Worm (Caenorhabditis elegans): ENCODE results near the gene ZK632.14.
A peak's percentile ranks its signal among the peaks of the same experiment; 100 is the strongest.

ZK632.14 gene

DNA sequence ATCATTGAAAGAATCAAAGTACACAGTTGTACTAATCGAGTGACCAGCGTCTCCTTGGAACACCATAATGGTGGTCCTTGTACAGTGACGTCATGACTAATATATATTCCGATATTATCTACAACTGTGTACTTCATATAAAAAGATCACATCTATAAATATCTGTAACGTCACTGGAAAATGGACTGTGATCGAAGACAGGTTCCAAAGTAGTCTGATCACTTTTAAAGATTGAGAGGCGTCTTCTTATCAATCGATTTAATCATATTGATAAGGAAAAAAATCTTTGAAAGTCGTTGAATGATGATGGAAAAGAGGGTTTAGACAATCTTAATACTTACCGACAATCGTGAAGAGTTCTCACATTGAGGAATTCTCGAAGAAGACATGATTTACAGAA lies 44.8 kb downstream of the ZK632.14 start:
- TF ChIP-seq nhr-80 (tag; optimal IDR thresholded peaks at IDR 0.05), result peak; percentile 7
- no peak for TF ChIP-seq hrde-1 (tag; optimal IDR thresholded peaks at IDR 0.05; ENCODE audit: borderline replicate concordance)

DNA sequence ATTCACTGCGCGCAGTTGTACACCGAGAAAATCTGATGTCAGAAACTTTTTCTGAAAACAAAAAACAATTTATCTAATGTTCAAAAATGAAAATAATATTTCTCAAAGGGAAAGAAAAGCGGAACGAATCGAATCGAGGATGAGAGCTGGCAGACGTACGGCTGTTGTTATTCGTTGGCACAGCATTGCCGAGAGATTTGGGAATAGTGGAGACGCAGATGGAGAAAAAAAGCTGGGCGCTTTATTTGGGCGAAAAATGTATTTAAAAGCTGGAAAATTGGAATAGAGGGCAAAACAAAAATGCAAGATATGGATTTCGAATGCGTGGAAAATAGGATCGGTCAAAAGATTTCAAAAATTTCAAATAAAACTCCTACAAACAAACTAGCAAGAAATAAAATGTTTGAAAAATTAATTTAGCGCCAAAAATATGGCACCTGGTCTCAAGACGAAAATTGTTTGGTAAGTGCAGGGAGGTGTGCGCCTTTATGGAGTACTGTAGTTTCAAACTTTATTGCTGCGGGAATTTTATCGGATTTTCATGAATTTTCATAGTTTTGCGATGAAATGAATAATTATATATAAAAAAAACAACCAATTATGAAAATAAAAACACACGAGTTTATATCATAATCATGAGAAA lies 46.0 kb downstream of the ZK632.14 start, which contains the start of gene gpdh-2:
Gene gpdh-2 (minus strand): TSS at position 51 of the 643 bp plus-strand sequence.
- TF ChIP-seq sdz-38 (tag; optimal IDR thresholded peaks at IDR 0.05) (no peak), nfya-2 (GFP tag; IDR thresholded peaks at IDR 0.05) (no peak), F33H1.4 (GFP tag; IDR thresholded peaks at IDR 0.05) (peak; percentile 46; the same call in 1 of the 2 replicates), xnd-1 (tag; optimal IDR thresholded peaks at IDR 0.05) (peak; percentile 24), T26A5.8 (tag; optimal IDR thresholded peaks at IDR 0.05) (no peak), Y56A3A.18 (GFP tag; IDR thresholded peaks at IDR 0.05) (no peak), nhr-27 (tag; optimal IDR thresholded peaks at IDR 0.05) (no peak), snpc-1.1 (tag; optimal IDR thresholded peaks at IDR 0.05; ENCODE audit: insufficient read depth) (no peak), unc-62 (GFP tag; optimal IDR thresholded peaks at IDR 0.05) (no peak), lsl-1 (GFP tag; optimal IDR thresholded peaks at IDR 0.05) (peak; percentile 69), madf-6 (GFP tag; IDR thresholded peaks at IDR 0.05) (peak; percentile 74; the same call in 1 of the 2 replicates), hmg-1.2 (GFP tag; IDR thresholded peaks at IDR 0.05) (peak; percentile 15; the same call in 1 of the 2 replicates), efl-1 (GFP tag; optimal IDR thresholded peaks at IDR 0.05) (peak; percentile 37)

DNA sequence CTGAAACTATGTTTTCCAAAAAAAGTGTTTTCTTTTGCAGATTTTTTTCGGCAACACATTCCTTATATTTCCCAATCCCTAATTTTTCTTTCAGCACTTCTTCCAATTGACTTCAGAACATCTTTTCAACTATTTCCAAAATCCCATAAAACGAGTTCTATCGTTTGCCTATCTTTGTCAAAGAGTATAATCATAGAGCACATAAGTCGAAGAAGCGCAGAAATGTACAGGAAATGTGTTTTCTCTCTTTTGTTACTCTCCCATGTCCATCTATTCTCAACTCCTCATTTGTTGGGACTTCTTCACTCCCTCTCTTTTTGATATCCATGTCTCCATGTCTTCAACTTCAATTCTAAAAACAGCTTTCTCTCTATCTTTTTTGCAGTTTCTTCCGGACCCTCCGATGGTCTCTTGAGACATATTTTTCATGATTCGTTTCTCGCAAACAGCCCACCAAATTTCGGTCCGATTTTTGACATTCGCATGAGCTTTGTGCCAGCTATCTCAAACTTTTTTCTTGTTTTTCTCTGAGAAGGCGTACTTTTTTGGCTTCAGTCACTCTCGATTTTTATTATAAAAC lies 47.0 kb downstream of the ZK632.14 start, which contains the start of gene twk-48:
Gene twk-48 (plus strand): TSS at position 530 of the 580 bp plus-strand sequence.
- TF ChIP-seq F55B11.4 (tag; optimal IDR thresholded peaks at IDR 0.05; ENCODE audit: borderline replicate concordance, insufficient read depth), result no peak
- no peak for TF ChIP-seq dpl-1 (GFP tag; optimal IDR thresholded peaks at IDR 0.05)
- TF ChIP-seq hmg-1.2 (GFP tag; IDR thresholded peaks at IDR 0.05), result 0 out of 2 replicates have a peak, but pooled peaks have one; percentile 10
- no peak for TF ChIP-seq pbrm-1 (GFP tag; IDR thresholded peaks at IDR 0.05)
- no peak for TF ChIP-seq ztf-25 (GFP tag; IDR thresholded peaks at IDR 0.05)
- no peak for TF ChIP-seq gei-17 (GFP tag; optimal IDR thresholded peaks at IDR 0.05)
- no peak for TF ChIP-seq lin-54 (GFP tag; optimal IDR thresholded peaks at IDR 0.05)
- TF ChIP-seq egl-44 (GFP tag; IDR thresholded peaks at IDR 0.05), result no peak

- TF ChIP-seq snpc-3.4 (tag; optimal IDR thresholded peaks at IDR 0.05) (peak; percentile 54), ZK185.1 (tag; optimal IDR thresholded peaks at IDR 0.05; ENCODE audit: poor library complexity, severe bottlenecking) (peak; percentile 74), attf-5 (GFP tag; optimal IDR thresholded peaks at IDR 0.05) (peak; percentile 28), snpc-1.3 (tag; optimal IDR thresholded peaks at IDR 0.05; ENCODE audit: insufficient read depth) (peak; percentile 53), K12H6.12 (tag; optimal IDR thresholded peaks at IDR 0.05) (peak; percentile 40), nhr-27 (tag; optimal IDR thresholded peaks at IDR 0.05) (no peak), hlh-26 (GFP tag; conservative IDR thresholded peaks at IDR 0.05) (no peak), F57C9.4 (tag; optimal IDR thresholded peaks at IDR 0.05) (no peak), nfya-2 (GFP tag; IDR thresholded peaks at IDR 0.05) (no peak), bed-2 (GFP tag; IDR thresholded peaks at IDR 0.05) (no peak), atf-7 (tag; optimal IDR thresholded peaks at IDR 0.05) (peak; percentile 36), ets-4 (GFP tag; optimal IDR thresholded peaks at IDR 0.05) (peak; percentile 14), let-526 (GFP tag; IDR thresholded peaks at IDR 0.05) (peak; percentile 68; the same call in 1 of the 2 replicates), hlh-12 (tag; optimal IDR thresholded peaks at IDR 0.05) (peak; percentile 51), nfya-1 (tag; optimal IDR thresholded peaks at IDR 0.05; ENCODE audit: borderline replicate concordance, insufficient read depth) (no peak), F52B5.7 (tag; optimal IDR thresholded peaks at IDR 0.05) (peak; percentile 76), lir-1 (GFP tag; conservative IDR thresholded peaks at IDR 0.05) (no peak), nhr-90 (tag; optimal IDR thresholded peaks at IDR 0.05) (peak; percentile 78), ztf-6 (GFP tag; IDR thresholded peaks at IDR 0.05) (no peak), pha-4 (tag; optimal IDR thresholded peaks at IDR 0.05) (no peak)
Observed at ce11 chrIII:9861470-9862342, 48.5 kb downstream of the ZK632.14 start.
